Worm (Caenorhabditis elegans) whole organism, L3 larva: ENCODE measurements around the gene C02E7.10.

ENCODE experiments used
- ama-1 ChIP-seq: fragments of 150-350 bp; optimal IDR thresholded peaks from 2 replicates; lab custom pipeline; 2018
- egl-27 ChIP-seq: sonication (generic microtip); optimal IDR thresholded peaks from 4 replicates; lab custom pipeline; 2017; ENCODE audit warnings: missing biosample characterization, missing genetic modification reagents, missing genetic modification characterization
- unc-62 ChIP-seq: fragments of 150-350 bp; sonication (generic microtip); optimal IDR thresholded peaks from 4 replicates; lab custom pipeline; 2014; ENCODE audit warnings: missing biosample characterization, missing genetic modification reagents, missing genetic modification characterization
- zag-1 ChIP-seq: fragments of 150-350 bp; optimal IDR thresholded peaks from 2 replicates; lab custom pipeline; 2014; ENCODE audit warnings: missing biosample characterization, missing genetic modification characterization

ce11 chrV:4969503-4969902 is 36.7 kb upstream of the C02E7.10 start:
- no peak for TF ChIP-seq egl-27 (tag; lab: Kevin White, UChicago)
- TF ChIP-seq ama-1 (lab: Kevin White, UChicago) = no peak
- no peak for TF ChIP-seq unc-62 (GFP tag; lab: Kevin White, UChicago)
- no peak for TF ChIP-seq zag-1 (tag; lab: Kevin White, UChicago)
